Worm (Caenorhabditis elegans): Measurements from ENCODE around the gene K09C4.10.

- TF ChIP-seq ama-1 (optimal IDR thresholded peaks at IDR 0.05): no peak
- TF ChIP-seq snpc-1.2 (GFP tag; IDR thresholded peaks at IDR 0.05): no peak
- TF ChIP-seq ceh-82 (tag; optimal IDR thresholded peaks at IDR 0.05): no peak
- no peak for TF ChIP-seq nhr-76 (tag; optimal IDR thresholded peaks at IDR 0.05)
- TF ChIP-seq aha-1 (tag): peak; percentile 67
- TF ChIP-seq nhr-237 (tag; optimal IDR thresholded peaks at IDR 0.05): no peak
- TF ChIP-seq dpl-1 (GFP tag; optimal IDR thresholded peaks at IDR 0.05): no peak
- no peak for TF ChIP-seq zag-1 (tag; optimal IDR thresholded peaks at IDR 0.05)
Measured at ce11 chrX:3285448-3285847, 5.4 kb upstream of the K09C4.10 start.

All from whole organism, L4 larva.